Worm (Caenorhabditis elegans): ENCODE measurements around the gene Y66A7A.7.

The Y66A7A.7 gene

ce11 chrIII:11589311-11589710 lies 39.9 kb downstream of the Y66A7A.7 start:
- TF ChIP-seq lin-39 (tag; optimal IDR thresholded peaks at IDR 0.05), result no peak
- no peak for TF ChIP-seq nhr-47 (tag; optimal IDR thresholded peaks at IDR 0.05)
- no peak for TF ChIP-seq isw-1 (GFP tag; IDR thresholded peaks at IDR 0.05)
- TF ChIP-seq egl-13 (tag; optimal IDR thresholded peaks at IDR 0.05), result no peak
- no peak for TF ChIP-seq zip-4 (GFP tag; optimal IDR thresholded peaks at IDR 0.05)
- TF ChIP-seq nhr-77 (tag; optimal IDR thresholded peaks at IDR 0.05), result no peak
- no peak for TF ChIP-seq swsn-7 (tag; optimal IDR thresholded peaks at IDR 0.05)
- no peak for TF ChIP-seq ceh-82 (tag; optimal IDR thresholded peaks at IDR 0.05)
- TF ChIP-seq C04F5.9 (tag; optimal IDR thresholded peaks at IDR 0.05), result no peak
- TF ChIP-seq mdl-1 (tag; optimal IDR thresholded peaks at IDR 0.05), result no peak
- no peak for TF ChIP-seq ceh-8 (GFP tag; optimal IDR thresholded peaks at IDR 0.05)
- TF ChIP-seq unc-86 (tag; optimal IDR thresholded peaks at IDR 0.05), result no peak
- no peak for TF ChIP-seq lin-15B (tag; optimal IDR thresholded peaks at IDR 0.05)
- TF ChIP-seq zag-1 (tag; optimal IDR thresholded peaks at IDR 0.05), result no peak

DNA sequence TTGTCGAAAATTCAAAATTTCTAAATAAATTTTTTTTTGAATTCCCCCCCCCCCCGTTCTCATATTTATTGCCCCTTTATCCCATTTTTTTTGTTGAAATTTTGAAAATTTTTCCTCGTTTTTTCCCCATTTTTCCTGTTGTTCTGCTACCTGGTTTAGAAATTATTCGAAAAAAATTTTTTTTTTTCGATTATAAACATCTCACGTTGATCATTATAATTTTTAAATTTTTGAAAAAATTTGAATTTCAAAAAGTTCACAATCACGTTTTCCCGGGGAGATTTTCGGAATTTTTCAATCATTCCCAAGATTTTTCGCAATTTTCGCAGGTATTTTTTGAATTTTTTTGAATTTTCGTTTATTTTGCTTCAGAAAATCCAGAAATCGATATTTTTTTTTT lies 40.3 kb downstream of the Y66A7A.7 start, which contains the start of gene Y66D12A.3:
Gene Y66D12A.3, plus strand, starts transcription at position 301 of the 400 bp plus-strand sequence.
- TF ChIP-seq dpl-1 (GFP tag; optimal IDR thresholded peaks at IDR 0.05) (no peak), egl-13 (tag; optimal IDR thresholded peaks at IDR 0.05) (no peak), ets-5 (GFP tag; IDR thresholded peaks at IDR 0.05) (no peak), C16A3.4 (tag; optimal IDR thresholded peaks at IDR 0.05) (no peak), unc-130 (tag; optimal IDR thresholded peaks at IDR 0.05) (no peak), lin-14 (GFP tag; optimal IDR thresholded peaks at IDR 0.05) (no peak), elt-3 (tag; optimal IDR thresholded peaks at IDR 0.05) (no peak), lin-15B (tag; optimal IDR thresholded peaks at IDR 0.05) (no peak), alr-1 (tag; optimal IDR thresholded peaks at IDR 0.05; ENCODE audit: borderline replicate concordance) (no peak), ceh-90 (tag; optimal IDR thresholded peaks at IDR 0.05) (no peak), hpl-2 (GFP tag; optimal IDR thresholded peaks at IDR 0.05) (no peak), ztf-4 (tag; optimal IDR thresholded peaks at IDR 0.05) (no peak), lin-13 (GFP tag; optimal IDR thresholded peaks at IDR 0.05) (no peak), hlh-4 (tag; optimal IDR thresholded peaks at IDR 0.05) (no peak), lin-35 (GFP tag; optimal IDR thresholded peaks at IDR 0.05) (no peak), ama-1 (optimal IDR thresholded peaks at IDR 0.05) (no peak), Y116A8C.19 (tag; optimal IDR thresholded peaks at IDR 0.05; ENCODE audit: borderline replicate concordance) (no peak), vab-15 (tag; optimal IDR thresholded peaks at IDR 0.05) (no peak), ces-1 (GFP tag; optimal IDR thresholded peaks at IDR 0.05) (no peak), pag-3 (tag; optimal IDR thresholded peaks at IDR 0.05; ENCODE audit: borderline replicate concordance, insufficient read depth) (no peak)

DNA sequence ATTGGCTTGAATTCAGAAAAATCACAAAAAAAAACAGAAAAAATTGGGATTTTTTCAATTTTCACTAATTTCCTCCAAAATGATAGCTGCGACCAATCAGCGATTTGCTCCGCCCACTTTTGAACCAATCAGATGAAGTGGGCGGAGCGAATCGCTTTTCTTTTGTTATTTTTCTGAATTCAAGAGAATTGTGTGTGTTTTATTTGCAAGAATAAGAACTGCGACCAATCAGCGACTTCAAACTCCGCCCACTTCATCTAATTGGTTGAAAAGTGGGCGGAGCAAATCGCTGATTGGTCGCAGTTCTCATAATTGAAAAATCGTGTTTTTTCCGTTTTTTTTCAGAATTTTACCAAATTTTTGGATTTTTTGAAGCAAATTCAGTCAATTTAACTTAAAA lies 46.7 kb downstream of the Y66A7A.7 start:
- no peak for TF ChIP-seq mep-1 (tag; optimal IDR thresholded peaks at IDR 0.05)

- TF ChIP-seq nhr-85 (tag), result peak; percentile 20
- no peak for TF ChIP-seq blmp-1 (tag; optimal IDR thresholded peaks at IDR 0.05)
- TF ChIP-seq efl-1 (optimal IDR thresholded peaks at IDR 0.05), result peak in 1 of 2 experiments; percentile 71
- TF ChIP-seq efl-1 (GFP tag; optimal IDR thresholded peaks at IDR 0.05 in 1 of 2), result peak; percentile 9 to 66
Observed at ce11 chrIII:11581372-11581771, 47.9 kb downstream of the Y66A7A.7 start, which contains the start of the genes Y66D12A.6 and ceh-92. Gene Y66D12A.6 (minus strand): TSS chrIII:11581402. Gene ceh-92 (plus strand): TSS chrIII:11581600.

- TF ChIP-seq ceh-82 (tag; optimal IDR thresholded peaks at IDR 0.05), result peak in 1 of 3 experiments; percentile 11
- TF ChIP-seq nhr-19 (GFP tag; conservative IDR thresholded peaks at IDR 0.05), result peak; percentile 24; the same call in 1 of the 2 replicates
- TF ChIP-seq lin-35 (GFP tag; optimal IDR thresholded peaks at IDR 0.05), result peak; percentile 86 to 94
- no peak for TF ChIP-seq grh-1 (GFP tag; IDR thresholded peaks at IDR 0.05)
- no peak for TF ChIP-seq F16B12.6 (tag; optimal IDR thresholded peaks at IDR 0.05)
- TF ChIP-seq lin-15B (tag; optimal IDR thresholded peaks at IDR 0.05), result peak; percentile 53
- peak; percentile 15 for TF ChIP-seq lin-13 (GFP tag; optimal IDR thresholded peaks at IDR 0.05)
- peak; percentile 47 for TF ChIP-seq mep-1 (tag; optimal IDR thresholded peaks at IDR 0.05)
- TF ChIP-seq ces-1 (GFP tag; optimal IDR thresholded peaks at IDR 0.05), result no peak
- TF ChIP-seq lsy-2 (tag; optimal IDR thresholded peaks at IDR 0.05), result peak; percentile 17 to 68
- no peak for TF ChIP-seq Y116A8C.19 (tag; optimal IDR thresholded peaks at IDR 0.05; ENCODE audit: borderline replicate concordance)
- peak; percentile 20 for TF ChIP-seq xbp-1 (tag; optimal IDR thresholded peaks at IDR 0.05)
- peak; percentile 31 for TF ChIP-seq nhr-47 (tag; optimal IDR thresholded peaks at IDR 0.05)
- peak; percentile 60 to 91 for TF ChIP-seq efl-1 (optimal IDR thresholded peaks at IDR 0.05)
- peak; percentile 89 to 99 for TF ChIP-seq efl-1 (GFP tag; optimal IDR thresholded peaks at IDR 0.05 in 1 of 2)
- peak; percentile 30 for TF ChIP-seq skn-1 (tag; optimal IDR thresholded peaks at IDR 0.05)
- peak; percentile 81 to 90 (median 86) for TF ChIP-seq dpl-1 (GFP tag; optimal IDR thresholded peaks at IDR 0.05)
Observed at ce11 chrIII:11580428-11580885, 48.8 kb downstream of the Y66A7A.7 start, which contains the start of gene Y66D12A.7. Gene Y66D12A.7 (minus strand): TSS chrIII:11580478.

Measured in whole organism, L1 larva.